Worm (Caenorhabditis elegans): ENCODE results near the gene far-1.

Gene far-1

ce11 chrIII:9089325-9089823, 8.4 kb upstream of the far-1 start, which contains the start of the genes mccc-2 and mrpl-44:
Gene mccc-2 (minus strand): TSS chrIII:9089375.
Gene mrpl-44 (minus strand): TSS chrIII:9089375.
- TF ChIP-seq snpc-1.2 (GFP tag; IDR thresholded peaks at IDR 0.05) (no peak), Y48G9A.11 (GFP tag; IDR thresholded peaks at IDR 0.05) (peak; percentile 69; the same call in 1 of the 2 replicates), F44E2.7 (GFP tag; IDR thresholded peaks at IDR 0.05) (no peak), T20F7.1 (GFP tag; optimal IDR thresholded peaks at IDR 0.05) (peak; percentile 97), hlh-11 (tag; optimal IDR thresholded peaks at IDR 0.05) (no peak), mxl-2 (GFP tag; conservative IDR thresholded peaks at IDR 0.05) (no peak), lin-13 (GFP tag; optimal IDR thresholded peaks at IDR 0.05) (no peak), nhr-25 (tag; optimal IDR thresholded peaks at IDR 0.05; ENCODE audit: borderline replicate concordance, insufficient read depth) (no peak), ceh-44 (GFP tag; IDR thresholded peaks at IDR 0.05) (no peak), dpl-1 (GFP tag; optimal IDR thresholded peaks at IDR 0.05) (peak; percentile 86), hmg-1.1 (GFP tag; IDR thresholded peaks at IDR 0.05) (no peak), F10B5.3 (tag; optimal IDR thresholded peaks at IDR 0.05) (no peak), mes-2 (tag; optimal IDR thresholded peaks at IDR 0.05; ENCODE audit: poor library complexity, severe bottlenecking) (peak; percentile 36), nhr-41 (GFP tag; IDR thresholded peaks at IDR 0.05) (no peak), snpc-4 (tag; optimal IDR thresholded peaks at IDR 0.05) (no peak), vab-7 (GFP tag; IDR thresholded peaks at IDR 0.05) (no peak), tag-97 (GFP tag; IDR thresholded peaks at IDR 0.05) (no peak)

DNA sequence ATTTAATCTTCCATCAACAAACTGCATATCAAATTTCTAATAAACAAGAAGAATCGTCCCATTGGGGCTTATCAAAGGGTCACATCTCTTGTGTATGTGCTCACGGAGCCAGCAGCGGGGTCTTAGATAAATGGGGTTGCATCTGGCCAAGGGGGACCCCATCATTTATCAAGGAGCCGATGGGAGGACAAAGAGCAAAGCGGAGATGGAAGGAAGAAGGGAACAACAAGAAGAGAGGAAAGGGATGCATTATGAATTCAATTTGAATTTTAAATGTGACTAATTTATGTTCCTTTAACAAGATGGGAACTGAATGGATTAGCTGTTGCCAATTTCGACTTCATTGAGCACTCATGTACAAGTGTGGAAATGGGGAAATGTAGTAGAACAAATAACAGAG, 3.4 kb upstream of the far-1 start:
- no peak for TF ChIP-seq ztf-11 (tag; optimal IDR thresholded peaks at IDR 0.05)
- TF ChIP-seq aha-1 (tag), result no peak
- peak in 1 of 2 experiments; percentile 50 for TF ChIP-seq daf-16 (GFP tag; optimal IDR thresholded peaks at IDR 0.05)
- TF ChIP-seq daf-16 (tag; optimal IDR thresholded peaks at IDR 0.05), result peak; percentile 78
- peak; percentile 2 for TF ChIP-seq hlh-11 (tag; optimal IDR thresholded peaks at IDR 0.05)
- TF ChIP-seq mep-1 (tag; optimal IDR thresholded peaks at IDR 0.05), result peak; percentile 6

- TF ChIP-seq zip-11 (GFP tag; IDR thresholded peaks at IDR 0.05) (no peak), F49E8.2 (tag; optimal IDR thresholded peaks at IDR 0.05; ENCODE audit: borderline replicate concordance) (no peak), rbr-2 (tag; optimal IDR thresholded peaks at IDR 0.05) (no peak), aly-2 (tag; optimal IDR thresholded peaks at IDR 0.05) (no peak), zip-2 (tag; optimal IDR thresholded peaks at IDR 0.05) (no peak), hlh-11 (tag; optimal IDR thresholded peaks at IDR 0.05) (peak; percentile 52), lin-13 (GFP tag; optimal IDR thresholded peaks at IDR 0.05) (no peak), nhr-76 (tag; optimal IDR thresholded peaks at IDR 0.05) (no peak), unc-62 (GFP tag; optimal IDR thresholded peaks at IDR 0.05 in 1 of 2) (peak in 1 of 2 experiments; percentile 84), unc-62 (tag; optimal IDR thresholded peaks at IDR 0.05) (no peak), nhr-28 (tag; optimal IDR thresholded peaks at IDR 0.05) (peak; percentile 59), F26F4.8 (GFP tag; conservative IDR thresholded peaks at IDR 0.05) (no peak), arid-1 (GFP tag; conservative IDR thresholded peaks at IDR 0.05) (no peak), hif-1 (tag; optimal IDR thresholded peaks at IDR 0.05) (no peak), nhr-102 (tag; optimal IDR thresholded peaks at IDR 0.05) (no peak), set-16 (GFP tag; IDR thresholded peaks at IDR 0.05) (no peak), ZK337.2 (GFP tag; IDR thresholded peaks at IDR 0.05) (no peak), T20F7.1 (GFP tag; optimal IDR thresholded peaks at IDR 0.05) (no peak), dve-1 (tag; optimal IDR thresholded peaks at IDR 0.05; ENCODE audit: insufficient read depth) (no peak), ctbp-1 (GFP tag; IDR thresholded peaks at IDR 0.05) (no peak), ama-1 (optimal IDR thresholded peaks at IDR 0.05) (no peak), daf-16 (GFP tag; optimal IDR thresholded peaks at IDR 0.05) (peak in 1 of 2 experiments; percentile 75), daf-16 (tag; optimal IDR thresholded peaks at IDR 0.05) (no peak), aha-1 (tag) (peak; percentile 69), nhr-41 (GFP tag; IDR thresholded peaks at IDR 0.05) (no peak), F10B5.3 (tag; optimal IDR thresholded peaks at IDR 0.05) (no peak), fkh-10 (GFP tag; optimal IDR thresholded peaks at IDR 0.05) (no peak), dmd-9 (GFP tag; IDR thresholded peaks at IDR 0.05) (no peak), lin-29 (GFP tag; IDR thresholded peaks at IDR 0.05) (no peak), ceh-32 (tag; optimal IDR thresholded peaks at IDR 0.05; ENCODE audit: poor library complexity) (no peak), pqm-1 (tag; optimal IDR thresholded peaks at IDR 0.05) (no peak), vab-7 (GFP tag; IDR thresholded peaks at IDR 0.05) (no peak), T26A8.4 (GFP tag; IDR thresholded peaks at IDR 0.05) (no peak), mes-2 (tag; optimal IDR thresholded peaks at IDR 0.05; ENCODE audit: poor library complexity, severe bottlenecking) (no peak), hlh-30 (tag; optimal IDR thresholded peaks at IDR 0.05; ENCODE audit: insufficient read depth) (peak; percentile 16)
These were observed 2.1 kb upstream of the far-1 start for ce11 chrIII:9083118-9083517.

Measured in whole organism, L4 larva.